Worm (Caenorhabditis elegans): ENCODE measurements around the gene F59D12.5.

DNA sequence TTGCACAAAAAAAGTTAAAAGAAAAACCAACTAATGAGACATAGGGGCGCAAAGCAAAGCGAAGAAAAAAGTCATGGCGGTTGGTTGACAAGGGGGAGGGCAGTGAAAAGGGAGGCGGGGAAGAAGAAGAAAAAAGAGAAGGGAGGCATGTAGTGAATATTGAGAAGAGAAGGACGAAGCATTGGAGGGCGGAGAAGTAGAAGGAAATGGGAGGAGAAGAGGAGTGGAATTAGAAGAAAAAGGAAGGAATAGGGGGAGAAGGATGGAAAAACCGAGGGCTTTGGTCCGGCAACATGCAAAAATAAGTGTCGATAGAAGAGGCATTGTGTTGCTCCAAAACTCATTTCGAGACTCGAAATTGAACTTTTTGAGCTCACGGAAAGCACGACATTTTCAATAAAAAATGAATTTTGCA, 16.4 kb downstream of the F59D12.5 start:
- TF ChIP-seq mep-1 (tag; optimal IDR thresholded peaks at IDR 0.05) (no peak), nhr-76 (tag; optimal IDR thresholded peaks at IDR 0.05) (no peak), nhr-28 (tag; optimal IDR thresholded peaks at IDR 0.05) (no peak), mls-2 (tag; optimal IDR thresholded peaks at IDR 0.05) (peak; percentile 34), snpc-4 (tag; optimal IDR thresholded peaks at IDR 0.05) (no peak), elt-1 (tag; optimal IDR thresholded peaks at IDR 0.05; ENCODE audit: borderline replicate concordance, insufficient read depth) (no peak), nhr-12 (tag; optimal IDR thresholded peaks at IDR 0.05) (no peak), pha-4 (tag; optimal IDR thresholded peaks at IDR 0.05) (no peak), nhr-2 (tag; optimal IDR thresholded peaks at IDR 0.05) (no peak), cnd-1 (tag; optimal IDR thresholded peaks at IDR 0.05) (no peak)

Measured in whole organism, mixed stage, embryonic.